Fruit fly (Drosophila melanogaster) whole organism, pupa: Measurements from ENCODE around the gene CG4462.

Experiments used
- CG32121 ChIP-seq: fragments of 200-800 bp; sonication (Bioruptor generic); IDR thresholded peaks from 2 replicates; pipeline ENCODE4 v1.3.6; 2022; ENCODE audit warnings: missing biosample characterization, missing genetic modification characterization
- CG4496 ChIP-seq: fragments of 200-800 bp; sonication (Bioruptor generic); IDR thresholded peaks from 3 replicates; pipeline ENCODE4 v1.3.6; 2022; ENCODE audit warnings: missing biosample characterization, missing genetic modification characterization
- EcR ChIP-seq: fragments of 200-800 bp; sonication (Bioruptor generic); optimal IDR thresholded peaks from 3 replicates; lab custom pipeline; 2019; ENCODE audit warnings: missing biosample characterization, missing genetic modification characterization, mild to moderate bottlenecking, moderate library complexity, missing genetic modification reagents
- Snoo ChIP-seq: fragments of 200-800 bp; sonication (Bioruptor generic); optimal IDR thresholded peaks from 3 replicates; lab custom pipeline; 2017; ENCODE audit warnings: missing biosample characterization, mild to moderate bottlenecking, missing genetic modification characterization, inconsistent platforms
- fd96Ca ChIP-seq: fragments of 200-800 bp; sonication (Bioruptor generic); IDR thresholded peaks from 3 replicates; pipeline ENCODE4 v1.3.6; 2022; ENCODE audit warnings: missing biosample characterization, missing genetic modification characterization
- rn ChIP-seq: fragments of 200-800 bp; sonication (Bioruptor generic); IDR thresholded peaks from 2 replicates; pipeline ENCODE4 v1.3.6; 2022; ENCODE audit warnings: missing biosample characterization, missing genetic modification characterization

DNA sequence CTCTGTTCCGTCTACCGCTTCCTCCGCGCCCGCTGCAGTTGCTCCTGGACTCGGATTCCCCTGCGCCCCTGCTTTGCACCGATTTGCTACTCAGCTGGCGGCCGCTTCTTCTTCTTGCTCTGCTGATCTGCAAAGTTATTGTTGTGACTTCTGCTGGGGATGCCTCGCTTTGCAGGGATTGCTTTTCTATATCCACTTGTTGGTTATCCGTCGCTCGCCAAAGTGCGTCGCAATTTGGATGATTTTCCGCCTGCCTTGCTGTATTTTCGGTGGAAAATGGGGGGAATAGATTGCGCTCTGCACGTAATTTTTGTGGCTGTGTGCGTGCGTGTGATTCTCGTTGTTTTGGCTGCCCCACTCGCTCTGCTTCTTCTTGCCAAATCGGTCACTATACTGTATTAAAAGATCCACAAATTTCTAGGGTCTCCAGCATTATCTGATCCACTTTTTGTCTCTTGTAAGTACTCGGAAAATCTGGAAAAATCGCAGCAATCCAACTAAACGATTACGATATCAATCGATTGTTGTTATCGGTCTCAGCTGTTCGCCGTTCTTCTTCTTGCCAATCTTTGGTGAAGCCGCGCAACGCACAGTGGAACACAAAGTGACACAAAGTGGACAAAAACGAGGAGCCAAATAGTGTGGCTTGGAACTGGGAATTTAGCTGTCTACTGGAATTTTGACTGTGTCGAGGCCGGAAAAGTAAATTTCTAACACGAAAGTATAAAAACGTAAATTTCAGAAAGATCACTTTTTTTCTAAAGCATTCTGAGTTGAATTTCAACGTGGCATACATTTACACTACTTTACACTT is 22.0 kb downstream of the CG4462 start, which contains the start of gene ClpX:
- TF ChIP-seq CG32121 (GFP tag; lab: Robert Waterston, UW) = no peak
- peak; percentile 26; the same call in 1 of the 3 replicates for TF ChIP-seq CG4496 (GFP tag; lab: Robert Waterston, UW)
- no peak for TF ChIP-seq fd96Ca (GFP tag; lab: Robert Waterston, UW)
- TF ChIP-seq EcR (GFP tag; lab: Kevin White, UChicago) = no peak
- no peak for TF ChIP-seq Snoo
- no peak for TF ChIP-seq rn (GFP tag; lab: Robert Waterston, UW)
